Fruit fly (Drosophila melanogaster) whole organism: Measurements from ENCODE around the gene CG15922.

Experiments used
- CG8478 ChIP-seq: fragments of >200 bp; optimal IDR thresholded peaks from 2 replicates; lab custom pipeline; 2018; ENCODE audit warnings: inconsistent platforms
- EcR ChIP-seq, 2 experiments: fragments of >200 bp; optimal IDR thresholded peaks; 2 replicates each; lab custom pipeline; 2017; ENCODE audit warnings: missing biosample characterization in 2 of 2, missing genetic modification characterization in 2 of 2, missing genetic modification reagents in 2 of 2
- pan ChIP-seq: fragments of >200 bp; optimal IDR thresholded peaks from 2 replicates; lab custom pipeline; 2017
- psq ChIP-seq: fragments of >200 bp; optimal IDR thresholded peaks from 2 replicates; lab custom pipeline; 2017
- usp ChIP-seq: fragments of >200 bp; optimal IDR thresholded peaks from 2 replicates; lab custom pipeline; 2017; ENCODE audit warnings: missing biosample characterization, missing genetic modification characterization, mixed read lengths

- TF ChIP-seq psq (no peak), pan (lab: Kevin White, UChicago) (no peak), CG8478 (no peak), usp (GFP tag; lab: Kevin White, UChicago) (no peak), EcR (GFP tag; optimal IDR thresholded peaks at IDR 0.05; lab: Kevin White, UChicago) (no peak)
Measured at dm6 chr3R:20554300-20554699, 5.8 kb downstream of the CG15922 start, which contains the start of gene att-ORFB.
